Worm (Caenorhabditis elegans) whole organism, mixed stage, embryonic: ENCODE data around the gene K11H12.8.

Source experiments
- M03D4.4 ChIP-seq: sonication (generic microtip); optimal IDR thresholded peaks from 2 replicates; lab custom pipeline; 2017; ENCODE audit warnings: mild to moderate bottlenecking, missing genetic modification characterization, missing compliant biosample characterization
- bed-3 ChIP-seq: fragments of 200-800 bp; sonication (Bioruptor generic); optimal IDR thresholded peaks from 3 replicates; lab custom pipeline; 2018; ENCODE audit warnings: mild to moderate bottlenecking, missing genetic modification characterization, moderate library complexity, missing compliant biosample characterization
- elt-1 ChIP-seq: sonication (generic microtip); optimal IDR thresholded peaks from 2 replicates; lab custom pipeline; 2017; ENCODE audit warnings: missing genetic modification characterization, mild to moderate bottlenecking, missing compliant biosample characterization, antibody characterized with exemption, moderate library complexity, borderline replicate concordance; ENCODE audit not compliant: insufficient read depth
- lin-13 ChIP-seq: fragments of 150-350 bp; optimal IDR thresholded peaks from 2 replicates; lab custom pipeline; 2014; ENCODE audit warnings: missing biosample characterization, missing genetic modification characterization
- mab-5 ChIP-seq: fragments of 150-350 bp; optimal IDR thresholded peaks from 2 replicates; lab custom pipeline; 2014; ENCODE audit warnings: missing biosample characterization, missing genetic modification characterization
- nhr-76 ChIP-seq: sonication (generic microtip); optimal IDR thresholded peaks from 2 replicates; lab custom pipeline; 2017; ENCODE audit warnings: missing biosample characterization, missing genetic modification characterization
- pha-4 ChIP-seq: fragments of 150-350 bp; optimal IDR thresholded peaks from 2 replicates; lab custom pipeline; 2018; ENCODE audit warnings: missing biosample characterization, missing genetic modification reagents, missing genetic modification characterization
- sem-2 ChIP-seq: fragments of 200-800 bp; sonication (Bioruptor generic); optimal IDR thresholded peaks from 2 replicates; lab custom pipeline; 2018; ENCODE audit warnings: mild to moderate bottlenecking, missing genetic modification characterization, missing compliant biosample characterization

DNA sequence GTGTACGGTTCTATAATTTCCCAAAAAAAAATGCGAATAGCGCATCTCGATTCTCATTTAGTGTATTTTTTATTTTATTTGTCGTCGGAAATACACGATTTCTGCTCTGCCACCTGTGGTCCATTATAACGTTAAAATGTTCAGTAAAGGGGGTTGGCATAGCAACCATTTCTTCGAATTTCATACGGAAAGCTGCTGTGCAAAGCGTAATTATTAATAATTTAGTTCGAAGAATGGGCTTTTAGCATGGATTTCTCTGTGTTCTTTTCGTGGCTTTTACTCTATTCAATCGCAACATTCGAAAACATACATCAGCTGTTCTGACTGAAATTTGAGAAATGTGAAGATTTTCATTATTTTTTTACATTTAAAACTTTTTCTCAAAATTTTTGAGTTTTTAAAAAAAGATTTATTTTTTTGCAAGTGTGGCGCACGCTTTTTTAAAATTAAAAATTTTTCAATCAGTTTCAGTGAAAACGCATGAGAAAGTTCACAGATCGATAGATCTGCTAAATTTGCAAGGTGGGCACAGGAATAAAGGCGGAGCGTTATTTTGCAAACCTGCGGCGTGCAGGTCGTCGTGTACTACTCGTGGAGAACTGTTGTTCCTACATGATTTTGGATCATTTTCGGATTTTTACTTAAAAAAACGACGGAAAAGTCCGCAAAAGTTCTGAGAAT, 3.4 kb downstream of the K11H12.8 start:
- TF ChIP-seq mab-5 (tag; lab: Kevin White, UChicago) = no peak
- no peak for TF ChIP-seq pha-4 (tag; lab: Kevin White, UChicago)
- TF ChIP-seq nhr-76 (tag; lab: Kevin White, UChicago) = no peak
- no peak for TF ChIP-seq lin-13 (tag; lab: Kevin White, UChicago)
- no peak for TF ChIP-seq bed-3 (GFP tag; lab: Kevin White, UChicago)
- TF ChIP-seq sem-2 (GFP tag; lab: Kevin White, UChicago) = no peak
- TF ChIP-seq M03D4.4 (tag; lab: Kevin White, UChicago) = no peak
- TF ChIP-seq elt-1 (tag; lab: Kevin White, UChicago) = no peak
